Worm (Caenorhabditis elegans): Measurements from ENCODE around the gene Y45G5AM.6.

DNA sequence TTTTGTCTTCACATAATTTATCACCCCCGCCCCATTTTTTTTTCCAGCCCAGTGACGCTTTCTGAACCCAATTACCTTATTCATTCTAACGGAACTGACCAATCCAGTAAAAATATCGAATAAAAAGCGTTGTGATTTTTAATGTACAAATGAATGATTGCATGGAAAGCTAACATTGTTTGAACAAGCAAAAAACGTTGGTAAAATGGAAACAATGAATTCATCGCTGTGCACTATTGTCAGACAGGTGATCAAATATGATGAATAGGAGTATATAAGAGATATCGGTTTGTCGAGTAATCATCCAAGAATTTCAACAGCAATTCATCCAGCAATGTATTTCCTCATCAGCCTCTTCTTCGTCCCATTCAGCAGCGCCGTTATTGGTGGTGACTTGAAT lies 22.5 kb downstream of the Y45G5AM.6 start, which contains the start of gene phat-4:
- no peak for TF ChIP-seq dao-5 (tag; optimal IDR thresholded peaks at IDR 0.05)
- TF ChIP-seq him-1 (tag; optimal IDR thresholded peaks at IDR 0.05), result no peak

Measured in whole organism, L4/young adult.